Worm (Caenorhabditis elegans) whole organism, L4 larva: ENCODE results near the gene scc-3.

Experiments
- F44E2.7 ChIP-seq: fragments of 200-800 bp; sonication (Bioruptor generic); IDR thresholded peaks from 2 replicates; pipeline ENCODE4 v2.1.2; 2022; ENCODE audit warnings: missing genetic modification characterization, missing compliant biosample characterization
- R02D3.7 ChIP-seq: fragments of 150-350 bp; sonication (generic microtip); optimal IDR thresholded peaks from 3 replicates; lab custom pipeline; 2014; ENCODE audit warnings: missing biosample characterization, missing genetic modification characterization
- Y105C5A.15 ChIP-seq: fragments of 200-800 bp; sonication (Bioruptor generic); IDR thresholded peaks from 2 replicates; pipeline ENCODE4 v1.3.6; 2022; ENCODE audit warnings: missing genetic modification characterization, missing compliant biosample characterization
- aha-1 ChIP-seq: fragments of 150-350 bp; peaks from one replicate; lab custom pipeline; 2014; ENCODE audit warnings: missing biosample characterization, missing genetic modification characterization
- aly-2 ChIP-seq: sonication (generic microtip); optimal IDR thresholded peaks from 2 replicates; lab custom pipeline; 2018; ENCODE audit warnings: missing biosample characterization, missing genetic modification characterization
- ama-1 ChIP-seq: fragments of 150-350 bp; optimal IDR thresholded peaks from 2 replicates; lab custom pipeline; 2014; ENCODE audit warnings: inconsistent platforms, mixed read lengths
- ceh-20 ChIP-seq: fragments of 200-800 bp; sonication (Bioruptor generic); IDR thresholded peaks from 2 replicates; pipeline ENCODE4 v1.3.6; 2022; ENCODE audit warnings: missing genetic modification reagents, missing genetic modification characterization, missing compliant biosample characterization
- ceh-44 ChIP-seq: fragments of 200-800 bp; sonication (Bioruptor generic); IDR thresholded peaks from 2 replicates; pipeline ENCODE4 v1.3.6; 2022; ENCODE audit warnings: missing genetic modification reagents, missing genetic modification characterization, missing compliant biosample characterization
- ceh-82 ChIP-seq: sonication (generic microtip); optimal IDR thresholded peaks from 2 replicates; lab custom pipeline; 2017; ENCODE audit warnings: missing biosample characterization, missing genetic modification characterization
- ctbp-1 ChIP-seq: fragments of 200-800 bp; sonication (Bioruptor generic); IDR thresholded peaks from 2 replicates; pipeline ENCODE4 v1.3.6; 2022; ENCODE audit warnings: missing genetic modification reagents, missing genetic modification characterization, missing compliant biosample characterization
- daf-16 ChIP-seq, 3 experiments: sonication (generic microtip); optimal IDR thresholded peaks; 2 replicates each; lab custom pipeline; 2016 to 2017; ENCODE audit warnings: missing genetic modification characterization in 3 of 3, missing genetic modification reagents in 3 of 3, mild to moderate bottlenecking in 2 of 3, missing compliant biosample characterization in 2 of 3, missing biosample characterization in 1 of 3, moderate library complexity in 1 of 3
- daf-19 ChIP-seq: fragments of 200-800 bp; sonication (Bioruptor generic); conservative IDR thresholded peaks from 2 replicates; pipeline ENCODE4 v1.3.6; 2022; ENCODE audit warnings: missing genetic modification characterization, missing compliant biosample characterization
- dmd-6 ChIP-seq: fragments of 200-800 bp; sonication (Bioruptor generic); IDR thresholded peaks from 2 replicates; pipeline ENCODE4 v1.3.6; 2022; ENCODE audit warnings: missing genetic modification reagents, missing genetic modification characterization, missing compliant biosample characterization
- dmd-8 ChIP-seq: fragments of 200-800 bp; sonication (Bioruptor generic); IDR thresholded peaks from 2 replicates; pipeline ENCODE4 v1.3.6; 2022; ENCODE audit warnings: missing genetic modification characterization, missing compliant biosample characterization
- dpl-1 ChIP-seq: fragments of 150-350 bp; optimal IDR thresholded peaks from 2 replicates; lab custom pipeline; 2014; ENCODE audit warnings: missing biosample characterization, missing genetic modification reagents, missing genetic modification characterization
- dve-1 ChIP-seq: sonication (generic microtip); optimal IDR thresholded peaks from 2 replicates; lab custom pipeline; 2017; ENCODE audit warnings: antibody characterized with exemption, mild to moderate bottlenecking, missing genetic modification characterization, missing compliant biosample characterization; ENCODE audit not compliant: insufficient read depth
- fkh-10 ChIP-seq: fragments of 150-350 bp; optimal IDR thresholded peaks from 2 replicates; lab custom pipeline; 2014; ENCODE audit warnings: missing biosample characterization, missing genetic modification reagents, missing genetic modification characterization
- hlh-11 ChIP-seq: fragments of 200-800 bp; sonication (Bioruptor generic); optimal IDR thresholded peaks from 2 replicates; lab custom pipeline; 2018; ENCODE audit warnings: mild to moderate bottlenecking, missing genetic modification characterization, missing compliant biosample characterization
- hlh-30 ChIP-seq: sonication (generic microtip); optimal IDR thresholded peaks from 2 replicates; lab custom pipeline; 2017; ENCODE audit warnings: antibody characterized with exemption, mild to moderate bottlenecking, missing genetic modification characterization, missing compliant biosample characterization; ENCODE audit not compliant: insufficient read depth
- jun-1 ChIP-seq: fragments of 150-350 bp; optimal IDR thresholded peaks from 2 replicates; lab custom pipeline; 2014; ENCODE audit warnings: missing biosample characterization, missing genetic modification reagents, missing genetic modification characterization
- lsy-2 ChIP-seq, 2 experiments: fragments of 150-350 bp in 1 of 2; sonication (generic microtip) in 1 of 2; optimal IDR thresholded peaks; 2 replicates each; lab custom pipeline; 2014 to 2017; ENCODE audit warnings: missing biosample characterization in 2 of 2, missing genetic modification characterization in 2 of 2
- mep-1 ChIP-seq: fragments of 150-350 bp; sonication (generic microtip); optimal IDR thresholded peaks from 3 replicates; lab custom pipeline; 2014; ENCODE audit warnings: missing biosample characterization, missing genetic modification characterization
- mxl-3 ChIP-seq: fragments of 200-800 bp; sonication (Bioruptor generic); optimal IDR thresholded peaks from 2 replicates; lab custom pipeline; 2018; ENCODE audit warnings: mild to moderate bottlenecking, missing genetic modification characterization, missing compliant biosample characterization
- nhr-10 ChIP-seq: fragments of 150-350 bp; optimal IDR thresholded peaks from 2 replicates; lab custom pipeline; 2014; ENCODE audit warnings: missing biosample characterization, missing genetic modification characterization
- nhr-111 ChIP-seq: fragments of 200-800 bp; sonication (Bioruptor generic); optimal IDR thresholded peaks from 2 replicates; lab custom pipeline; 2018; ENCODE audit warnings: mild to moderate bottlenecking, missing genetic modification characterization, missing compliant biosample characterization
- nhr-25 ChIP-seq: sonication (generic microtip); optimal IDR thresholded peaks from 2 replicates; lab custom pipeline; 2017; ENCODE audit warnings: missing genetic modification characterization, mild to moderate bottlenecking, missing compliant biosample characterization, antibody characterized with exemption, moderate library complexity, borderline replicate concordance; ENCODE audit not compliant: insufficient read depth
- nhr-28 ChIP-seq: fragments of 150-350 bp; optimal IDR thresholded peaks from 2 replicates; lab custom pipeline; 2014; ENCODE audit warnings: missing biosample characterization, missing genetic modification characterization
- nhr-42 ChIP-seq: fragments of 200-800 bp; sonication (Bioruptor generic); IDR thresholded peaks from 2 replicates; pipeline ENCODE4 v1.3.6; 2022; ENCODE audit warnings: missing genetic modification characterization, missing compliant biosample characterization
- nhr-6 ChIP-seq: fragments of 150-350 bp; optimal IDR thresholded peaks from 2 replicates; lab custom pipeline; 2014; ENCODE audit warnings: missing biosample characterization, missing genetic modification characterization
- nhr-77 ChIP-seq: fragments of 150-350 bp; optimal IDR thresholded peaks from 2 replicates; lab custom pipeline; 2014; ENCODE audit warnings: missing biosample characterization, missing genetic modification characterization
- pha-4 ChIP-seq, 2 experiments: fragments of 150-350 bp in 1 of 2; fragments of 200-800 bp in 1 of 2; sonication (Bioruptor generic) in 1 of 2; IDR thresholded peaks in 1 of 2; optimal IDR thresholded peaks in 1 of 2; 2 replicates each; pipeline versions ENCODE4 v1.3.6 to Lab custom; 2014 to 2022; ENCODE audit warnings: missing genetic modification characterization in 2 of 2, missing genetic modification reagents in 2 of 2, missing biosample characterization in 1 of 2, missing compliant biosample characterization in 1 of 2
- php-3 ChIP-seq: fragments of 200-800 bp; sonication (Bioruptor generic); IDR thresholded peaks from 2 replicates; pipeline ENCODE4 v1.3.6; 2022; ENCODE audit warnings: missing genetic modification reagents, missing genetic modification characterization, missing compliant biosample characterization
- pqm-1 ChIP-seq: sonication (generic microtip); optimal IDR thresholded peaks from 2 replicates; lab custom pipeline; 2017; ENCODE audit warnings: missing biosample characterization, missing genetic modification characterization
- set-16 ChIP-seq: fragments of 200-800 bp; sonication (Bioruptor generic); IDR thresholded peaks from 2 replicates; pipeline ENCODE4 v1.3.6; 2022; ENCODE audit warnings: missing genetic modification reagents, missing genetic modification characterization, missing compliant biosample characterization
- unc-130 ChIP-seq: sonication (generic microtip); optimal IDR thresholded peaks from 2 replicates; lab custom pipeline; 2016; ENCODE audit warnings: missing genetic modification reagents, missing genetic modification characterization, missing compliant biosample characterization
- unc-62 ChIP-seq, 3 experiments: fragments of 150-350 bp in 1 of 3; sonication (generic microtip); optimal IDR thresholded peaks in 2 of 3; peaks in 1 of 3; 1 replicate in 1 of 3; 2 replicates in 2 of 3; lab custom pipeline; 2014 to 2017; ENCODE audit warnings: missing biosample characterization in 3 of 3, missing genetic modification characterization in 3 of 3, missing genetic modification reagents in 3 of 3, missing genotype in 1 of 3
- zfp-3 ChIP-seq: fragments of 200-800 bp; sonication (Bioruptor generic); conservative IDR thresholded peaks from 2 replicates; pipeline ENCODE4 v1.3.6; 2022; ENCODE audit warnings: missing genetic modification reagents, missing genetic modification characterization, missing compliant biosample characterization
- zip-11 ChIP-seq: fragments of 200-800 bp; sonication (Bioruptor generic); IDR thresholded peaks from 2 replicates; pipeline ENCODE4 v1.3.6; 2022; ENCODE audit warnings: missing genetic modification characterization, missing compliant biosample characterization
- ztf-11 ChIP-seq: fragments of 150-350 bp; optimal IDR thresholded peaks from 2 replicates; lab custom pipeline; 2014; ENCODE audit warnings: missing biosample characterization, missing genetic modification characterization
- ztf-7 ChIP-seq: fragments of 150-350 bp; optimal IDR thresholded peaks from 2 replicates; lab custom pipeline; 2014; ENCODE audit warnings: missing biosample characterization, missing genetic modification characterization

scc-3 gene

DNA sequence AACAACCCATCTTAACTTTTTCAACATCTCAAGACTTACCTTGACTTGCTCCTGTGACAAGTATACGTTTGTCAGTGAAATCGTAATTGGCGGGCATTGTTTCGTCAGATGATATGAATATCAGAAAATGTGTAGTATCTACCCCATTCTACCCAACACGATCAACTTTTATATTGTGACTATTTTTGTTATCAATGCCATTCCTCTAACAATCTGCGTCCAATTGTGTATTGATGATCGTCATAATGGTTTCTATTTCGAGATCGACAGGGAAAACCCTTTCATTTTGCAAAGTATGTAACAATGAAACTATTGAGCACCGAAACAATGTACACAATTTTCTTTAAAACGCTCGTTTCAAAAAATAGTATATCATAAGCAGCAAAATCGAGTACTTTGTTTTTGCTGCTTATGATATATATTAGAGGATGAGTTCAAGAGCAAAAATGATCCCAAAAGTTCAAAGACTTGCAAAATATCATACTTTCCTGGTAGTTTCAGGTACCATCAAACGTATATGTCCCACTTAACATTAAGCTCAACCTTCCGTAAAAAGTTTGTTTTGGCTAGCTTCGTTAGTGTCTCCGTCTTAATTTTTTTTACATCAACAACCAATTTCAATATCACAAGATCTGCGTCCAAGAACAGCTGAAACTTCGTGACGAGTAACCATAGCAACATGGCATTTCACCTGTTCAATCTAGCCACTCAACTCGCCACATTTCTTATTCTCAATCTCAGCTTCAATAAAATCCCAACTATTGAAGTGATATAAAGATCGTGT, 30.1 kb upstream of the scc-3 start, which contains the start of the genes dhs-21 and xbx-9 (continued):
- TF ChIP-seq ceh-44 (GFP tag; lab: Robert Waterston, UW) (no peak), ama-1 (lab: Kevin White, UChicago) (no peak), nhr-77 (tag; lab: Kevin White, UChicago) (peak; percentile 51), nhr-6 (tag; lab: Kevin White, UChicago) (peak; percentile 62), mxl-3 (GFP tag; lab: Kevin White, UChicago) (peak; percentile 35), aly-2 (tag; lab: Kevin White, UChicago) (no peak), unc-62 (GFP tag; optimal IDR thresholded peaks at IDR 0.05 in 1 of 2; lab: Kevin White, UChicago) (peak in 1 of 2 experiments; percentile 95), unc-62 (tag; optimal IDR thresholded peaks at IDR 0.05; lab: Kevin White, UChicago) (no peak), dmd-6 (GFP tag; lab: Robert Waterston, UW) (peak; percentile 53), ctbp-1 (GFP tag; lab: Robert Waterston, UW) (no peak), pha-4 (GFP tag; IDR thresholded peaks at IDR 0.05; lab: Robert Waterston, UW) (no peak), pha-4 (tag; optimal IDR thresholded peaks at IDR 0.05; lab: Kevin White, UChicago) (no peak), aha-1 (tag; lab: Kevin White, UChicago) (no peak), nhr-25 (tag; lab: Kevin White, UChicago) (no peak), jun-1 (no peak), php-3 (GFP tag; lab: Robert Waterston, UW) (no peak), nhr-10 (tag; lab: Kevin White, UChicago) (peak; percentile 30), unc-130 (GFP tag; lab: Kevin White, UChicago) (no peak), Y105C5A.15 (GFP tag; lab: Robert Waterston, UW) (no peak)

DNA sequence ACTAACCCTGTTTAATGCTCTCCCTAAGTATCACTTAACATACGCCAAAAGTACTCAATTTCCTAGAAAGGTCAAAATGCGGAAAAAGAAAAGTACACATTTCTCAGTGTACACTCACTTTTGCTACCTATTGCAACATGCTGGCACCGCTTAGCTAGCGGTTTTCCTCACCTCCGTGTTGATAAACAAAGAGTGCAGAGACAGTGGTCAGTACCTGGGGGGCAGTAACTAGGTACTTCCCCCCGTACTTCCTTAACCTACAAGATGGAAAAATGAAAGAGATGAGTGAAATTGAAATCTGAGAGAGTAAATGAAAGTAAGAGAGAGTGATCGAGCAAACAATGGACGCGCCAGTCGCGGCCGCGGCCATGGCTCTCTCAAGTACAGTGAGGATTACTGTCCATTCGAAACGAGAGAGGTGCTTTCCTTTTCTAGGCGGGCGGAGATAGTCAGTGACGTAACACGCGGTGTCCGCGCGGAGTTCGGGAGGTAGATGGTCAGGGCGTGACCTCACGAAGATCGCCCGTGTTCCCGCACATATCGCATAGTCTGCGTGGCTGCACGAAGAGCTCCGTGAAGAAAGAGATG, 27.5 kb upstream of the scc-3 start, which contains the start of gene cky-1:
TSS of gene cky-1 (plus strand) at position 538 of the 588 bp plus-strand sequence.
- TF ChIP-seq dmd-8 (GFP tag; lab: Robert Waterston, UW), result no peak
- 0 out of 2 replicates have a peak, but pooled peaks have one; percentile 59 for TF ChIP-seq daf-19 (GFP tag; lab: Robert Waterston, UW)
- peak; percentile 58; the same call in 1 of the 2 replicates for TF ChIP-seq set-16 (GFP tag; lab: Robert Waterston, UW)
- no peak for TF ChIP-seq php-3 (GFP tag; lab: Robert Waterston, UW)
- TF ChIP-seq dve-1 (tag; lab: Kevin White, UChicago), result no peak
- TF ChIP-seq fkh-10 (GFP tag; lab: Kevin White, UChicago), result no peak
- TF ChIP-seq R02D3.7 (tag; lab: Kevin White, UChicago), result no peak
- peak; percentile 8 for TF ChIP-seq hlh-11

ce11 chrV:12741684-12742083, 22.1 kb upstream of the scc-3 start, which contains the start of gene hrg-7:
Gene hrg-7, plus strand, starts transcription at chrV:12742041.
- no peak for TF ChIP-seq zfp-3 (GFP tag; lab: Robert Waterston, UW)
- no peak for TF ChIP-seq ceh-20 (GFP tag; lab: Robert Waterston, UW)
- TF ChIP-seq ceh-82 (tag; lab: Kevin White, UChicago), result no peak
- TF ChIP-seq hlh-30 (tag; lab: Kevin White, UChicago), result no peak
- TF ChIP-seq nhr-111 (GFP tag; lab: Kevin White, UChicago), result no peak
- TF ChIP-seq lsy-2 (tag; optimal IDR thresholded peaks at IDR 0.05; lab: Kevin White, UChicago), result peak in 1 of 2 experiments; percentile 10
- peak; percentile 69 for TF ChIP-seq nhr-28
- no peak for TF ChIP-seq zip-11 (GFP tag; lab: Robert Waterston, UW)
- TF ChIP-seq ztf-11 (tag; lab: Kevin White, UChicago), result no peak
- no peak for TF ChIP-seq nhr-42 (GFP tag; lab: Robert Waterston, UW)
- peak; percentile 96 for TF ChIP-seq ztf-7
- peak; percentile 39; the same call in 1 of the 2 replicates for TF ChIP-seq dmd-6 (GFP tag; lab: Robert Waterston, UW)
- peak; percentile 81 for TF ChIP-seq pqm-1 (tag; lab: Kevin White, UChicago)
- no peak for TF ChIP-seq dpl-1 (GFP tag; lab: Kevin White, UChicago)
- peak; percentile 51 for TF ChIP-seq hlh-11
- peak; percentile 64 for TF ChIP-seq dve-1 (tag; lab: Kevin White, UChicago)
- TF ChIP-seq nhr-6 (tag; lab: Kevin White, UChicago), result peak; percentile 40
- no peak for TF ChIP-seq R02D3.7 (tag; lab: Kevin White, UChicago)
- TF ChIP-seq mep-1 (tag; lab: Kevin White, UChicago), result peak; percentile 10
- no peak for TF ChIP-seq F44E2.7 (GFP tag; lab: Robert Waterston, UW)
- TF ChIP-seq daf-16 (GFP tag; optimal IDR thresholded peaks at IDR 0.05; lab: Kevin White, UChicago), result no peak
- TF ChIP-seq daf-16 (tag; optimal IDR thresholded peaks at IDR 0.05; lab: Kevin White, UChicago), result peak; percentile 63
